Worm (Caenorhabditis elegans) whole organism, late embryonic: Measurements from ENCODE around the gene C55A6.10.

Experiments used
- C38D4.7 ChIP-seq: fragments of 200-800 bp; sonication (Bioruptor generic); optimal IDR thresholded peaks from 2 replicates; lab custom pipeline; 2018; ENCODE audit warnings: mild to moderate bottlenecking, missing genetic modification characterization, moderate library complexity, missing compliant biosample characterization
- F13H6.1 ChIP-seq: sonication (generic microtip); optimal IDR thresholded peaks from 2 replicates; lab custom pipeline; 2016; ENCODE audit warnings: missing genetic modification characterization, missing compliant biosample characterization
- T23F11.4 ChIP-seq: fragments of 200-800 bp; sonication (Bioruptor generic); optimal IDR thresholded peaks from 2 replicates; lab custom pipeline; 2018; ENCODE audit warnings: mild to moderate bottlenecking, missing genetic modification characterization, missing compliant biosample characterization
- Y22D7AL.16 ChIP-seq: sonication (generic microtip); optimal IDR thresholded peaks from 2 replicates; lab custom pipeline; 2016; ENCODE audit warnings: missing genetic modification characterization, missing compliant biosample characterization
- ahr-1 ChIP-seq: sonication (generic microtip); optimal IDR thresholded peaks from 2 replicates; lab custom pipeline; 2016; ENCODE audit warnings: missing genetic modification characterization, missing compliant biosample characterization
- ceh-18 ChIP-seq: sonication (generic microtip); optimal IDR thresholded peaks from 2 replicates; lab custom pipeline; 2016; ENCODE audit warnings: missing genetic modification characterization, missing compliant biosample characterization
- ceh-30 ChIP-seq: fragments of 150-350 bp; optimal IDR thresholded peaks from 2 replicates; lab custom pipeline; 2014; ENCODE audit warnings: missing biosample characterization, missing genetic modification characterization
- ceh-34 ChIP-seq: sonication (generic microtip); optimal IDR thresholded peaks from 2 replicates; lab custom pipeline; 2016; ENCODE audit warnings: mild to moderate bottlenecking, missing genetic modification characterization, missing compliant biosample characterization
- ceh-48 ChIP-seq: sonication (generic microtip); optimal IDR thresholded peaks from 2 replicates; lab custom pipeline; 2016; ENCODE audit warnings: missing genetic modification characterization, inconsistent platforms, missing compliant biosample characterization
- dmd-4 ChIP-seq: sonication (generic microtip); optimal IDR thresholded peaks from 2 replicates; lab custom pipeline; 2016; ENCODE audit warnings: borderline replicate concordance, missing genetic modification characterization, missing compliant biosample characterization
- elt-2 ChIP-seq: sonication (generic microtip); optimal IDR thresholded peaks from 2 replicates; lab custom pipeline; 2016; ENCODE audit warnings: missing genetic modification reagents, missing genetic modification characterization, missing compliant biosample characterization
- fax-1 ChIP-seq: sonication (generic microtip); optimal IDR thresholded peaks from 2 replicates; lab custom pipeline; 2016; ENCODE audit warnings: missing genotype, missing genetic modification characterization, missing compliant biosample characterization
- fkh-6 ChIP-seq: sonication (generic microtip); optimal IDR thresholded peaks from 2 replicates; lab custom pipeline; 2016; ENCODE audit warnings: missing genetic modification characterization, missing compliant biosample characterization
- gmeb-2 ChIP-seq: sonication (generic microtip); optimal IDR thresholded peaks from 2 replicates; lab custom pipeline; 2016; ENCODE audit warnings: missing genetic modification characterization, inconsistent platforms, missing compliant biosample characterization
- hlh-13 ChIP-seq: fragments of 200-800 bp; sonication (Bioruptor generic); optimal IDR thresholded peaks from 2 replicates; lab custom pipeline; 2018; ENCODE audit warnings: mild to moderate bottlenecking, missing genetic modification characterization, missing compliant biosample characterization
- hlh-6 ChIP-seq: sonication (generic microtip); optimal IDR thresholded peaks from 2 replicates; lab custom pipeline; 2016; ENCODE audit warnings: missing genotype, missing genetic modification characterization, missing compliant biosample characterization
- hlh-8 ChIP-seq: sonication (generic microtip); optimal IDR thresholded peaks from 2 replicates; lab custom pipeline; 2016; ENCODE audit warnings: missing genotype, missing genetic modification characterization, missing compliant biosample characterization
- lin-11 ChIP-seq: fragments of 200-800 bp; sonication (Bioruptor generic); optimal IDR thresholded peaks from 2 replicates; lab custom pipeline; 2018; ENCODE audit warnings: mild to moderate bottlenecking, missing genetic modification characterization, missing compliant biosample characterization
- mec-3 ChIP-seq: sonication (generic microtip); optimal IDR thresholded peaks from 2 replicates; lab custom pipeline; 2016; ENCODE audit warnings: borderline replicate concordance, missing genetic modification characterization, missing compliant biosample characterization
- nfya-1 ChIP-seq: sonication (generic microtip); optimal IDR thresholded peaks from 2 replicates; lab custom pipeline; 2017; ENCODE audit warnings: missing genetic modification characterization, mild to moderate bottlenecking, missing compliant biosample characterization, antibody characterized with exemption, moderate library complexity
- nhr-11 ChIP-seq: fragments of 150-350 bp; optimal IDR thresholded peaks from 2 replicates; lab custom pipeline; 2014; ENCODE audit warnings: missing biosample characterization, missing genetic modification characterization
- npax-4 ChIP-seq: sonication (generic microtip); optimal IDR thresholded peaks from 2 replicates; lab custom pipeline; 2016; ENCODE audit warnings: missing genetic modification characterization, missing compliant biosample characterization
- odd-2 ChIP-seq: sonication (generic microtip); optimal IDR thresholded peaks from 2 replicates; lab custom pipeline; 2017; ENCODE audit warnings: antibody characterized with exemption, mild to moderate bottlenecking, missing genetic modification characterization, missing compliant biosample characterization
- pag-3 ChIP-seq: sonication (generic microtip); optimal IDR thresholded peaks from 2 replicates; lab custom pipeline; 2016; ENCODE audit warnings: missing compliant biosample characterization, missing genetic modification characterization, borderline replicate concordance
- pat-9 ChIP-seq: fragments of 200-800 bp; sonication (Bioruptor generic); optimal IDR thresholded peaks from 2 replicates; lab custom pipeline; 2018; ENCODE audit warnings: mild to moderate bottlenecking, missing genetic modification characterization, moderate library complexity, missing compliant biosample characterization
- pax-1 ChIP-seq: fragments of 150-350 bp; optimal IDR thresholded peaks from 2 replicates; lab custom pipeline; 2014; ENCODE audit warnings: missing biosample characterization, missing genetic modification characterization
- pha-2 ChIP-seq: sonication (generic microtip); optimal IDR thresholded peaks from 2 replicates; lab custom pipeline; 2017; ENCODE audit warnings: mild to moderate bottlenecking, missing genetic modification characterization, missing compliant biosample characterization
- pha-4 ChIP-seq: fragments of 150-350 bp; optimal IDR thresholded peaks from 2 replicates; lab custom pipeline; 2018; ENCODE audit warnings: missing biosample characterization, missing genetic modification reagents, missing genetic modification characterization
- sdc-2 ChIP-seq: sonication (generic microtip); optimal IDR thresholded peaks from 2 replicates; lab custom pipeline; 2016; ENCODE audit warnings: missing genotype, missing genetic modification characterization, missing compliant biosample characterization
- sox-2 ChIP-seq: fragments of 200-800 bp; sonication (Bioruptor generic); IDR thresholded peaks from 2 replicates; pipeline ENCODE4 v1.3.6; 2022; ENCODE audit warnings: missing genetic modification reagents, missing genetic modification characterization, missing compliant biosample characterization
- tbx-7 ChIP-seq: sonication (generic microtip); optimal IDR thresholded peaks from 2 replicates; lab custom pipeline; 2016; ENCODE audit warnings: missing genotype, missing genetic modification characterization, missing compliant biosample characterization
- unc-3 ChIP-seq, 2 experiments: fragments of 200-800 bp in 1 of 2; sonication (Bioruptor generic) in 1 of 2; sonication (generic microtip) in 1 of 2; conservative IDR thresholded peaks in 1 of 2; optimal IDR thresholded peaks in 1 of 2; 2 replicates each; pipeline versions ENCODE4 v1.3.6 to Lab custom; 2016 to 2022; ENCODE audit warnings: missing compliant biosample characterization in 2 of 2, missing genetic modification characterization in 2 of 2, missing genetic modification reagents in 1 of 2
- unc-42 ChIP-seq: sonication (generic microtip); optimal IDR thresholded peaks from 2 replicates; lab custom pipeline; 2016; ENCODE audit warnings: missing genotype, missing genetic modification characterization, missing compliant biosample characterization
- zip-5 ChIP-seq: sonication (generic microtip); optimal IDR thresholded peaks from 2 replicates; lab custom pipeline; 2016; ENCODE audit warnings: missing genetic modification characterization, missing compliant biosample characterization

The C55A6.10 gene

DNA sequence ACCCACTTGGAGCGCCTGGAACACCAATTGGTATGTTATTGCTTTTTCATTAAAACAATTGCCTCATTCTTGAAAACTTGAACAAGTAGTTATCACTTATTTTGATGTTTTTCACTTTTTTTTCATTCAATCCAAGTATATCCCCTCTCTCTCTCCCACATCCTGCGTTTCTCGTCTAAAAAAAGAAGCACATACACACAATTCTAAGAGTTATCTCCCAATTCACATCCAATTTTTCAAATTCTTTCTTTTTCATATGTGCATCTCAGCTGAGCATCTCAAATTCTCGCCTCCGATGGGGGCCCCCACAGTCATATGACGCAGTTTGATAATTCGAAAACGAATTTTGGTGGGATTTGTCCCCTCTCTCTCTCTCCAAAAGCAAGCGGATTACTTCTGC lies 31.5 kb downstream of the C55A6.10 start:
- TF ChIP-seq pag-3 (tag; lab: Kevin White, UChicago) (no peak), unc-42 (tag; lab: Kevin White, UChicago) (peak; percentile 58), fax-1 (tag; lab: Kevin White, UChicago) (no peak)

DNA sequence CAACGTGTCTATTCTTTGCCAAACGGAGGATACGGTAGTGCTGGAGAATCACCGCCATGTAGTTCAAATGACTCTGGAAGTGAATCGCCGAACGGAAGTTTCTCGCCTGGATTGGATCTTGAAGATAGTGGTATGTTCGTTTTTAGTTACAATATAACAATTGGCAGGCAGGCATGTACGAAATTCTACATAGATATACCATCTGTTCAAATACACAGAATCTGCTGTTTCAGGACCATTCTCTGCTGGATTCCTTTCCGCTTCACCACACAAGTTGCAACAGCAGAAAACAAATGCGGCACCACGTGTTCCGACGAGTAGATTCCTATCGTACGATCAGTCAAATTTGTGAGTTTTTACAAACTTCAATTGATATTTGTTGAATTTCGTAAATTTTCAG lies 34.4 kb downstream of the C55A6.10 start:
- TF ChIP-seq Y22D7AL.16 (tag; lab: Kevin White, UChicago), result no peak
- no peak for TF ChIP-seq lin-11 (tag; lab: Kevin White, UChicago)
- TF ChIP-seq nhr-11 (tag; lab: Kevin White, UChicago), result no peak
- no peak for TF ChIP-seq ceh-30 (tag; lab: Kevin White, UChicago)
- TF ChIP-seq C38D4.7 (GFP tag; lab: Kevin White, UChicago), result no peak
- no peak for TF ChIP-seq tbx-7
- TF ChIP-seq, all 69 proteins: peak for 0

DNA sequence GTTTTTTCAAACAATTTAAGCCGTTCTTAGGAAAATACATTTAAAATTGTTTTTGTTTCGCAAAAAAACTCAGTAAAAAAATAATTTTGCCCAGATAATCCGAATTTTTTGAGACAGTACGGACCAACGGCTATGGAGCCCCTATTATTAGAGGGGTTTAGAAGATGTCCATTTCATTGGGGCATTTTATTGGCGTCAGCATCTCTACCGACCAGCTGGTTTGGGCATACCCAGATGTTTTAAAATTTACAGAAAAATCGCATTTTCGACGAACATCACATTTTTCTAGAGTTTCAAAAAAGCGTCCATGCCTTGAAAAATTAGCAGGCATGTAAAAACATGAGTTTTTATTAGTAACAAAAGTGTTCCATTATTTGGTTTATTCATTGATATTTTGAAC lies 36.1 kb downstream of the C55A6.10 start:
- TF ChIP-seq sdc-2 (tag; lab: Kevin White, UChicago) (no peak), npax-4 (tag; lab: Kevin White, UChicago) (no peak), C38D4.7 (GFP tag; lab: Kevin White, UChicago) (peak; percentile 24), fkh-6 (tag; lab: Kevin White, UChicago) (no peak), ceh-48 (tag; lab: Kevin White, UChicago) (no peak)

DNA sequence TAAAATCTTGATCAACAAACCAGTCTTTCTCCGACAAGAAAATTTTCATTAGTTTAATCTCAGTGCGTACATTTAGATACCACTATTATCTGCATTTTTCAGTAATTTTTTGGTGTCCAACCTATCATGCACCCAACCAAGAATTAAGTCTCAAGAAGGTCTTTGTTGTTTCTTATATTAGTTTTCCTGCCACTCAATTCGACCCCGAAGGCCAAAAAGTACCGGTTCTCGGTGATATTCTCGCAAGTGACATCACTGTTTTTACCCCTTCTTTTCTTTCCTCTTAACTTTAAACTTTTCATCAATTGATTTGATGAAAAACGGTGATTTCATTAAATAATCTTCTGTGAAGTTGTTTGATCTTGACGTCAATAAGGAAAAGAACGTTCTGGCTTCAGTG lies 38.4 kb downstream of the C55A6.10 start, which contains the start of gene F38B7.2:
TSS of gene F38B7.2 (plus strand) at position 400 of the 400 bp plus-strand sequence.
- TF ChIP-seq Y22D7AL.16 (tag; lab: Kevin White, UChicago) (no peak), odd-2 (tag; lab: Kevin White, UChicago) (no peak), ceh-34 (tag; lab: Kevin White, UChicago) (no peak), hlh-6 (tag; lab: Kevin White, UChicago) (no peak), zip-5 (no peak), sox-2 (GFP tag; lab: Robert Waterston, UW) (no peak), gmeb-2 (tag; lab: Kevin White, UChicago) (no peak), hlh-13 (GFP tag; lab: Kevin White, UChicago) (no peak), mec-3 (no peak), hlh-8 (tag; lab: Kevin White, UChicago) (no peak), pha-2 (no peak), pag-3 (tag; lab: Kevin White, UChicago) (no peak), T23F11.4 (GFP tag; lab: Kevin White, UChicago) (no peak)

DNA sequence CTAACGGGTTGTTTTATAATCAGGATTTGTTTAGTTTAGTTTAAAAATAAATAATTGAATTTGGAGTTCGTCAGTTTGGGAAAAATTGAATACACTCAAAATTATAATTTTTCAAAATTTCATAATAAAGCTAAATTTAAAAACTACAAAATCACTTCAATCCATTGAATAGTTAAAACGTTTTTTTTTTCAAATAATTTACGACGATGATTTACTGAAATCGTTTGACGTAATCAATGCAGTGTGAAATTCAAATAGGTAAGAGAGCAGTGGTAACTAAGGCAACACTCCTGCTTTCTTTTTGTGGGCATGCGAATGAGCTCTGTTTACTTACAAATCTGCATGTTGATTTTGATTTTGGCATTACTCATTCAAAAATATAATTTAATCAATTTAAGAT lies 40.1 kb downstream of the C55A6.10 start, which contains the start of gene F38B7.10:
TSS of gene F38B7.10 (plus strand) at position 301 of the 400 bp plus-strand sequence.
- TF ChIP-seq elt-2 (tag; lab: Kevin White, UChicago) (no peak), hlh-6 (tag; lab: Kevin White, UChicago) (no peak), nhr-11 (tag; lab: Kevin White, UChicago) (no peak), nfya-1 (tag; lab: Kevin White, UChicago) (no peak), T23F11.4 (GFP tag; lab: Kevin White, UChicago) (no peak), ahr-1 (tag; lab: Kevin White, UChicago) (no peak), pax-1 (tag; lab: Kevin White, UChicago) (no peak)

DNA sequence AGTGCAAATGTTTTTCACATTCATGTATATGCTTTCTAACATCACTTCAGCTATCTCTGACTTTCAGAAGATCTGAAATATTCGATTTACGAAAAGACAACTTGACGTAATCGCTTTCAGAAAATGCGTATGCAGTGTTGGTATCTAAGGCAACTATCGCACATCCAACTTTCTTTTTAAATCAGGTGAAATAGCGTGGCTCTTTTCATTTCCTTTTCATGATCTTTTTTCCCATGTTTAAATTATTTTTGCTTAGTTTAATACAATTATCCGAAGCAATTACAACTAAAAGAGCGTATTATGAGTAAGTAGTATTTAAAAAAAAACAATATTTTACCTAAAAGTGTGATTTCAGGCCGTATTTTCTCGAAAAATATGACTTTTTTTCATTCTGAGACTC lies 41.6 kb downstream of the C55A6.10 start, which contains the start of gene F38B7.11:
TSS of gene F38B7.11 (plus strand) at position 301 of the 400 bp plus-strand sequence.
- TF ChIP-seq elt-2 (tag; lab: Kevin White, UChicago) (no peak), pha-4 (no peak), dmd-4 (tag; lab: Kevin White, UChicago) (no peak), C38D4.7 (GFP tag; lab: Kevin White, UChicago) (no peak), T23F11.4 (GFP tag; lab: Kevin White, UChicago) (no peak), mec-3 (no peak), unc-3 (GFP tag; conservative IDR thresholded peaks at IDR 0.05; lab: Robert Waterston, UW) (no peak), unc-3 (tag; optimal IDR thresholded peaks at IDR 0.05; lab: Kevin White, UChicago) (no peak), F13H6.1 (tag; lab: Kevin White, UChicago) (no peak), hlh-13 (GFP tag; lab: Kevin White, UChicago) (no peak), ceh-34 (tag; lab: Kevin White, UChicago) (no peak), pat-9 (tag; lab: Kevin White, UChicago) (no peak), ceh-18 (no peak), gmeb-2 (tag; lab: Kevin White, UChicago) (no peak)
- TF ChIP-seq, all 69 proteins: peak for 0
